Worm (Caenorhabditis elegans): ENCODE measurements around the gene ZK418.7.
A peak's percentile ranks its signal among the peaks of the same experiment; 100 is the strongest.

Gene ZK418.7

DNA sequence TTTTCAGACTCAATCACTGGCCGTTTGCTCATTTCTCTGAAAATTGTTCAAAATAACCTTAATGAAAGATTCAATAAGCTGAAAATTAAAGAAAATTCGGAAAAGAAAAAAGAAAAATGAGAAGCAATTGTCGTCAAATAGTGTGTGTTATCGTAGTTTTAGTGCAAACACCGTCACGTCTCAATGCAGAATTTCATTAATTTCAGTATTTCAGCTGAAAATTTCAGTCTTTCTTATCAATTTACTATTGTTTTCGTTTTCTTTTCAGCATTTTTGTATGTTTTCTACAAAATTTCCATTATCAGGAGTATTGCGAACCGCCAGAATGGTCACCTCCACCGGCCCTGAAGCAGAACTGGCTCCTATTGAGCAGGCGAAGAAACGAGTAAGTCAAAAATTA is 42.3 kb upstream of the ZK418.7 start, which contains the start of the genes B0280.9 and rpia-1 (continued):
- TF ChIP-seq gei-17 (GFP tag; optimal IDR thresholded peaks at IDR 0.05) = no peak
- no peak for TF ChIP-seq lin-54 (GFP tag; optimal IDR thresholded peaks at IDR 0.05)
- no peak for TF ChIP-seq zim-3 (tag; optimal IDR thresholded peaks at IDR 0.05)
- peak; percentile 28; the same call in 1 of the 2 replicates for TF ChIP-seq hmg-1.2 (GFP tag; IDR thresholded peaks at IDR 0.05)
- TF ChIP-seq somi-1 (GFP tag; optimal IDR thresholded peaks at IDR 0.05) = no peak
- TF ChIP-seq snpc-4 (GFP tag; optimal IDR thresholded peaks at IDR 0.05) = no peak
- TF ChIP-seq snpc-4 (tag; optimal IDR thresholded peaks at IDR 0.05) = peak in 1 of 4 experiments; percentile 13
- no peak for TF ChIP-seq F23B12.7 (tag; optimal IDR thresholded peaks at IDR 0.05; ENCODE audit: insufficient read depth)
- no peak for TF ChIP-seq tlf-1 (GFP tag; optimal IDR thresholded peaks at IDR 0.05)
- TF ChIP-seq lir-1 (GFP tag; conservative IDR thresholded peaks at IDR 0.05) = no peak
- no peak for TF ChIP-seq ceh-58 (GFP tag; IDR thresholded peaks at IDR 0.05)
- TF ChIP-seq T07F8.4 (tag; optimal IDR thresholded peaks at IDR 0.05) = no peak
- TF ChIP-seq F49E8.2 (tag; optimal IDR thresholded peaks at IDR 0.05; ENCODE audit: insufficient read depth) = no peak
- no peak for TF ChIP-seq ceh-27 (GFP tag; optimal IDR thresholded peaks at IDR 0.05)
- no peak for TF ChIP-seq attf-3 (GFP tag; conservative IDR thresholded peaks at IDR 0.05)
- no peak for TF ChIP-seq sdz-38 (tag; optimal IDR thresholded peaks at IDR 0.05)
- no peak for TF ChIP-seq dpff-1 (tag; optimal IDR thresholded peaks at IDR 0.05)
- no peak for TF ChIP-seq ceh-40 (GFP tag; IDR thresholded peaks at IDR 0.05)
- no peak for TF ChIP-seq lsy-27 (tag; optimal IDR thresholded peaks at IDR 0.05; ENCODE audit: borderline replicate concordance, insufficient read depth)
- TF ChIP-seq C17E4.6 (GFP tag; IDR thresholded peaks at IDR 0.05) = no peak
- peak; percentile 41 for TF ChIP-seq snpc-1.3 (tag; optimal IDR thresholded peaks at IDR 0.05; ENCODE audit: insufficient read depth)

DNA sequence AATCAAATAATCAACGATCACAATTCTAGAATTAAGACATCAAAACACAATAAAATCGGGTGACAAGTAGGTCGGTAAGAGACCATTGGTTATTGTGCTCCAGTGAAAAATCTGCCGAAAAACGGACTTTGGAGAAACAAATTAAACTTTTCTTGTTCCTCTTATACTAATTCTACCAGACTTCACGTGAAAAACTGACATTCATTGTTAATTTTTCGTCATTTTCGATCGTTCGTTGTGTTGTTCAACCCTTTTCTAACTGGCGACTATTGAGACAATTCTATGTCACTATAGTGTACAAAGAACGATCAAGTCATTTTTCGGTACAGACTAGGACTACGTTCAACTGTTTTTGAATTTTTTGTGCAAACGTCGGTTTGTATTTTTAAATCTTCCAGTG is 39.9 kb upstream of the ZK418.7 start:
- 0 out of 2 replicates have a peak, but pooled peaks have one; percentile 37 for TF ChIP-seq hsf-1 (GFP tag; IDR thresholded peaks at IDR 0.05)
- no peak for TF ChIP-seq T07F8.4 (tag; optimal IDR thresholded peaks at IDR 0.05)
- TF ChIP-seq F37B4.10 (GFP tag; IDR thresholded peaks at IDR 0.05) = no peak
- no peak for TF ChIP-seq bed-1 (GFP tag; IDR thresholded peaks at IDR 0.05)
- TF ChIP-seq Y53G8AR.9 (GFP tag; conservative IDR thresholded peaks at IDR 0.05) = 0 out of 2 replicates have a peak, but pooled peaks have one; percentile 13
- TF ChIP-seq snpc-4 (GFP tag; optimal IDR thresholded peaks at IDR 0.05) = no peak
- no peak for TF ChIP-seq snpc-4 (tag; optimal IDR thresholded peaks at IDR 0.05)
- TF ChIP-seq F23B12.7 (tag; optimal IDR thresholded peaks at IDR 0.05; ENCODE audit: insufficient read depth) = no peak
- no peak for TF ChIP-seq lin-54 (GFP tag; optimal IDR thresholded peaks at IDR 0.05)
- no peak for TF ChIP-seq B0336.3 (GFP tag; IDR thresholded peaks at IDR 0.05)
- no peak for TF ChIP-seq lir-1 (GFP tag; conservative IDR thresholded peaks at IDR 0.05)
- TF ChIP-seq ceh-40 (GFP tag; IDR thresholded peaks at IDR 0.05) = no peak
- no peak for TF ChIP-seq F22D6.2 (tag; optimal IDR thresholded peaks at IDR 0.05)
- TF ChIP-seq chd-7 (tag; optimal IDR thresholded peaks at IDR 0.05) = peak; percentile 15
- no peak for TF ChIP-seq aptf-3 (GFP tag; IDR thresholded peaks at IDR 0.05)
- TF ChIP-seq let-607 (tag; optimal IDR thresholded peaks at IDR 0.05) = peak in 1 of 2 experiments; percentile 35
- TF ChIP-seq nfya-1 (tag; optimal IDR thresholded peaks at IDR 0.05; ENCODE audit: borderline replicate concordance, insufficient read depth) = no peak
- TF ChIP-seq hrde-1 (tag; optimal IDR thresholded peaks at IDR 0.05; ENCODE audit: borderline replicate concordance) = no peak
- TF ChIP-seq bed-2 (GFP tag; IDR thresholded peaks at IDR 0.05) = no peak
- TF ChIP-seq K11D2.4 (GFP tag; IDR thresholded peaks at IDR 0.05) = no peak
- TF ChIP-seq pha-4 (tag; optimal IDR thresholded peaks at IDR 0.05) = no peak
- no peak for TF ChIP-seq lin-35 (GFP tag; optimal IDR thresholded peaks at IDR 0.05)
- no peak for TF ChIP-seq unc-130 (GFP tag; optimal IDR thresholded peaks at IDR 0.05)
- peak; percentile 16 for TF ChIP-seq repo-1 (tag; optimal IDR thresholded peaks at IDR 0.05)
- TF ChIP-seq zim-3 (tag; optimal IDR thresholded peaks at IDR 0.05) = no peak
- TF ChIP-seq lin-40 (tag; optimal IDR thresholded peaks at IDR 0.05) = peak; percentile 29
- TF ChIP-seq ceh-91 (GFP tag; IDR thresholded peaks at IDR 0.05) = no peak
- peak; percentile 51 for TF ChIP-seq him-1 (tag; optimal IDR thresholded peaks at IDR 0.05)
- peak; percentile 25 for TF ChIP-seq nhr-80 (tag; optimal IDR thresholded peaks at IDR 0.05)
- TF ChIP-seq atf-7 (tag; optimal IDR thresholded peaks at IDR 0.05) = peak; percentile 5
- no peak for TF ChIP-seq pbrm-1 (GFP tag; IDR thresholded peaks at IDR 0.05)
- no peak for TF ChIP-seq lin-26 (GFP tag; IDR thresholded peaks at IDR 0.05)
- no peak for TF ChIP-seq ztf-28 (GFP tag; IDR thresholded peaks at IDR 0.05)
